Fruit fly (Drosophila melanogaster) whole organism, wandering third instar larva: ENCODE measurements around the gene CG46515.
"Not testable (repeated sequence)": the region's sequence is repeated elsewhere in the genome, so short reads cannot be mapped to it uniquely, and the experiment has no call there.

ENCODE experiments used
- CG32264 ChIP-seq: fragments of 200-800 bp; sonication (Bioruptor generic); optimal IDR thresholded peaks from 2 replicates; lab custom pipeline; 2016; ENCODE audit warnings: missing biosample characterization, missing genetic modification characterization
- CG9705 ChIP-seq: fragments of 200-800 bp; sonication (Bioruptor generic); optimal IDR thresholded peaks from 2 replicates; lab custom pipeline; 2018; ENCODE audit warnings: missing biosample characterization, mild to moderate bottlenecking, missing genetic modification characterization
- Dfd ChIP-seq: fragments of >200 bp; optimal IDR thresholded peaks from 2 replicates; lab custom pipeline; 2017; ENCODE audit warnings: missing biosample characterization, missing genetic modification characterization
- Hr83 ChIP-seq: fragments of 200-300 bp; sonication (Bioruptor generic); optimal IDR thresholded peaks from 2 replicates; lab custom pipeline; 2016; ENCODE audit warnings: missing biosample characterization, mild to moderate bottlenecking, missing genetic modification characterization, moderate library complexity; ENCODE audit not compliant: poor library complexity, severe bottlenecking
- Jra ChIP-seq: sonication (Bioruptor generic); optimal IDR thresholded peaks from 2 replicates; lab custom pipeline; 2016; ENCODE audit warnings: missing biosample characterization, missing genetic modification characterization
- N ChIP-seq: fragments of >200 bp; optimal IDR thresholded peaks from 2 replicates; lab custom pipeline; 2018; ENCODE audit warnings: missing biosample characterization, missing external identifiers, missing genetic modification characterization
- OdsH ChIP-seq: fragments of 200-800 bp; sonication (Bioruptor generic); optimal IDR thresholded peaks from 2 replicates; lab custom pipeline; 2016; ENCODE audit warnings: missing biosample characterization, mild to moderate bottlenecking, missing genetic modification characterization
- Rel ChIP-seq, 2 experiments: fragments of 200-800 bp; sonication (Bioruptor generic) in 1 of 2; optimal IDR thresholded peaks; 2 replicates in 1 of 2; 3 replicates in 1 of 2; lab custom pipeline; 2016 to 2019; ENCODE audit warnings: mild to moderate bottlenecking in 2 of 2, missing biosample characterization in 2 of 2, missing genetic modification characterization in 2 of 2, moderate library complexity in 1 of 2
- brk ChIP-seq: fragments of 200-800 bp; sonication (Bioruptor generic); optimal IDR thresholded peaks from 2 replicates; lab custom pipeline; 2016; ENCODE audit warnings: missing biosample characterization, mild to moderate bottlenecking, missing genetic modification characterization
- dl ChIP-seq, 2 experiments: fragments of 175-275, 200-275 bp in 1 of 2; fragments of 200-275 bp in 1 of 2; sonication (Bioruptor generic); optimal IDR thresholded peaks; lab custom pipeline; 2018; ENCODE audit warnings: mild to moderate bottlenecking in 2 of 2, missing biosample characterization in 2 of 2, missing genetic modification characterization in 2 of 2, moderate library complexity in 2 of 2; ENCODE audit not compliant: partially characterized antibody in 2 of 2, insufficient read depth in 1 of 2
- dmrt93B ChIP-seq: fragments of 200-800 bp; sonication (Bioruptor generic); optimal IDR thresholded peaks from 2 replicates; lab custom pipeline; 2018; ENCODE audit warnings: missing biosample characterization, mild to moderate bottlenecking, missing genetic modification characterization
- ey ChIP-seq: fragments of 200-800 bp; sonication (Bioruptor generic); optimal IDR thresholded peaks from 2 replicates; lab custom pipeline; 2016; ENCODE audit warnings: missing biosample characterization, missing genetic modification characterization
- h ChIP-seq: fragments of 200-800 bp; sonication (Bioruptor generic); optimal IDR thresholded peaks from 3 replicates; lab custom pipeline; 2016; ENCODE audit warnings: missing biosample characterization, mild to moderate bottlenecking, missing genetic modification characterization
- jim ChIP-seq: fragments of 175-275, 200-325 bp; sonication (Bioruptor generic); optimal IDR thresholded peaks from 2 replicates; lab custom pipeline; 2016; ENCODE audit warnings: missing biosample characterization, mild to moderate bottlenecking, missing genetic modification characterization
- lola ChIP-seq: fragments of >200 bp; optimal IDR thresholded peaks from 2 replicates; lab custom pipeline; 2017; ENCODE audit warnings: missing biosample characterization, missing genetic modification characterization
- sv ChIP-seq: fragments of 200-800 bp; sonication (Bioruptor generic); optimal IDR thresholded peaks from 3 replicates; lab custom pipeline; 2016; ENCODE audit warnings: missing biosample characterization, missing genetic modification characterization
- usp ChIP-seq: fragments of >200 bp; optimal IDR thresholded peaks from 2 replicates; lab custom pipeline; 2017; ENCODE audit warnings: missing biosample characterization, missing genetic modification characterization

Gene CG46515

dm6 chrX:22191973-22192372 is 10.0 kb upstream of the CG46515 start, which contains the start of gene CG46513:
Gene CG46513, plus strand, starts transcription at chrX:22192273.
- not testable (repeated sequence) for TF ChIP-seq Hr83, CG9705, Dfd (GFP tag; lab: Kevin White, UChicago)

- not testable (repeated sequence) for TF ChIP-seq Rel (GFP tag; optimal IDR thresholded peaks at IDR 0.05; lab: Kevin White, UChicago); Rel (tag; optimal IDR thresholded peaks at IDR 0.05; lab: Kevin White, UChicago); Hr83 (GFP tag; lab: Kevin White, UChicago); brk (GFP tag; lab: Kevin White, UChicago)
These were observed 5.1 kb upstream of the CG46515 start, which contains the start of gene CG46514 for dm6 chrX:22196874-22197273. Gene CG46514, plus strand, starts transcription at chrX:22197174.

dm6 chrX:22212028-22212427 is 10.0 kb downstream of the CG46515 start, which contains the start of gene CG46516:
Gene CG46516, plus strand, starts transcription at chrX:22212328.
- not testable (repeated sequence) for TF ChIP-seq ey; CG32264 (GFP tag; lab: Kevin White, UChicago); Jra
- TF ChIP-seq, all 38 proteins: peak for 0; not testable (repeated sequence) for 38

- not testable (repeated sequence) for TF ChIP-seq sv (GFP tag; lab: Kevin White, UChicago); ey; CG32264 (GFP tag; lab: Kevin White, UChicago)
These were observed 15.1 kb downstream of the CG46515 start, which contains the start of gene CG46517 for dm6 chrX:22217079-22217478. Gene CG46517, plus strand, starts transcription at chrX:22217379.

dm6 chrX:22226273-22226672 is 24.3 kb downstream of the CG46515 start, which contains the start of gene CG46518:
Gene CG46518, plus strand, starts transcription at chrX:22226573.
- TF ChIP-seq OdsH, ey, jim: not testable (repeated sequence)

- TF ChIP-seq h, dmrt93B, brk (GFP tag; lab: Kevin White, UChicago): not testable (repeated sequence)
These were observed 29.3 kb downstream of the CG46515 start, which contains the start of gene CG46519 for dm6 chrX:22231270-22231669. Gene CG46519, plus strand, starts transcription at chrX:22231570.

dm6 chrX:22236265-22236664 is 34.3 kb downstream of the CG46515 start, which contains the start of gene CG46520:
Gene CG46520, plus strand, starts transcription at chrX:22236565.
- not testable (repeated sequence) for TF ChIP-seq jim; dl (GFP tag; optimal IDR thresholded peaks at IDR 0.05; lab: Kevin White, UChicago; ENCODE audit: insufficient read depth in 1 of 2, partially characterized antibody in 2 of 2); h (GFP tag; lab: Kevin White, UChicago)

- not testable (repeated sequence) for TF ChIP-seq usp (GFP tag; lab: Kevin White, UChicago); dl (GFP tag; optimal IDR thresholded peaks at IDR 0.05; lab: Kevin White, UChicago; ENCODE audit: insufficient read depth in 1 of 2, partially characterized antibody in 2 of 2); dmrt93B (GFP tag; lab: Kevin White, UChicago)
- TF ChIP-seq, all 38 proteins: peak for 0; not testable (repeated sequence) for 38
These were observed 39.3 kb downstream of the CG46515 start, which contains the start of gene CG46521 for dm6 chrX:22241272-22241671. Gene CG46521, plus strand, starts transcription at chrX:22241572.

dm6 chrX:22246300-22246699 is 44.3 kb downstream of the CG46515 start, which contains the start of gene CG46522:
Gene CG46522, plus strand, starts transcription at chrX:22246600.
- not testable (repeated sequence) for TF ChIP-seq N, lola, brk (GFP tag; lab: Kevin White, UChicago)

dm6 chrX:22251282-22251681 is 49.3 kb downstream of the CG46515 start, which contains the start of gene CG41562:
Gene CG41562, plus strand, starts transcription at chrX:22251582.
- TF ChIP-seq Hr83 (GFP tag; lab: Kevin White, UChicago); sv (GFP tag; lab: Kevin White, UChicago); jim: not testable (repeated sequence)
